Fruit fly (Drosophila melanogaster) whole organism, prepupa: ENCODE measurements around the gene scpr-C.

Experiments
- CG11294 ChIP-seq: fragments of 200-800 bp; sonication (Bioruptor generic); IDR thresholded peaks from 2 replicates; pipeline ENCODE4 v1.3.6; 2022; ENCODE audit warnings: missing biosample characterization, missing genetic modification characterization
- CG11762 ChIP-seq: fragments of 200-800 bp; sonication (Bioruptor generic); optimal IDR thresholded peaks from 3 replicates; lab custom pipeline; 2016; ENCODE audit warnings: missing biosample characterization, missing genetic modification characterization; ENCODE audit not compliant: insufficient read depth
- CG15336 ChIP-seq: fragments of 200-800 bp; sonication (Bioruptor generic); IDR thresholded peaks from 2 replicates; pipeline ENCODE4 v1.3.6; 2022; ENCODE audit warnings: missing biosample characterization, missing genetic modification characterization
- CG1621 ChIP-seq: fragments of 200-800 bp; sonication (Bioruptor generic); optimal IDR thresholded peaks from 3 replicates; lab custom pipeline; 2018; ENCODE audit warnings: missing biosample characterization, mild to moderate bottlenecking, missing genetic modification characterization
- CG16779 ChIP-seq: fragments of 200-800 bp; sonication (Bioruptor generic); optimal IDR thresholded peaks from 3 replicates; lab custom pipeline; 2017; ENCODE audit warnings: missing biosample characterization, mild to moderate bottlenecking, missing genetic modification characterization
- CG3032 ChIP-seq: fragments of 200-800 bp; optimal IDR thresholded peaks from 2 replicates; lab custom pipeline; 2019; ENCODE audit warnings: missing biosample characterization, mild to moderate bottlenecking, missing genetic modification characterization, moderate library complexity
- CG31627 ChIP-seq: fragments of 200-800 bp; sonication (Bioruptor generic); optimal IDR thresholded peaks from 3 replicates; lab custom pipeline; 2016; ENCODE audit warnings: missing biosample characterization, missing genetic modification characterization
- CG32006 ChIP-seq: fragments of 200-800 bp; sonication (Bioruptor generic); optimal IDR thresholded peaks from 3 replicates; lab custom pipeline; 2017; ENCODE audit warnings: missing biosample characterization, mild to moderate bottlenecking, missing genetic modification characterization
- CG34406 ChIP-seq: fragments of 200-800 bp; sonication (Bioruptor generic); optimal IDR thresholded peaks from 3 replicates; lab custom pipeline; 2016; ENCODE audit warnings: missing biosample characterization, missing genetic modification characterization
- CG3919 ChIP-seq: fragments of 200-800 bp; sonication (Bioruptor generic); optimal IDR thresholded peaks from 3 replicates; lab custom pipeline; 2016; ENCODE audit warnings: missing biosample characterization, missing genetic modification characterization
- CG6163 ChIP-seq: fragments of 200-800 bp; sonication (Bioruptor generic); IDR thresholded peaks from 3 replicates; pipeline ENCODE4 v1.3.6; 2022; ENCODE audit warnings: missing biosample characterization, missing genetic modification characterization
- CG6276 ChIP-seq: fragments of 200-800 bp; sonication (Bioruptor generic); optimal IDR thresholded peaks from 2 replicates; lab custom pipeline; 2017; ENCODE audit warnings: missing biosample characterization, mild to moderate bottlenecking, missing genetic modification characterization
- CG6808 ChIP-seq: fragments of 200-800 bp; sonication (Bioruptor generic); optimal IDR thresholded peaks from 3 replicates; lab custom pipeline; 2017; ENCODE audit warnings: missing biosample characterization, missing genetic modification characterization, mild to moderate bottlenecking, moderate library complexity, missing genetic modification reagents
- CG6854 ChIP-seq: fragments of 200-800 bp; sonication (Bioruptor generic); optimal IDR thresholded peaks from 2 replicates; lab custom pipeline; 2017; ENCODE audit warnings: missing biosample characterization, mild to moderate bottlenecking, missing genetic modification characterization
- CG7368 ChIP-seq: fragments of 200-800 bp; sonication (Bioruptor generic); optimal IDR thresholded peaks from 3 replicates; lab custom pipeline; 2016; ENCODE audit warnings: missing biosample characterization, missing genetic modification characterization
- CG8119 ChIP-seq: fragments of 200-800 bp; sonication (Bioruptor generic); IDR thresholded peaks from 3 replicates; pipeline ENCODE4 v1.3.6; 2022; ENCODE audit warnings: missing biosample characterization, missing genetic modification characterization
- CG8319 ChIP-seq: fragments of 200-800 bp; sonication (Bioruptor generic); optimal IDR thresholded peaks from 3 replicates; lab custom pipeline; 2016; ENCODE audit warnings: missing biosample characterization, missing genetic modification characterization
- CG8632 ChIP-seq: fragments of 200-800 bp; sonication (Bioruptor generic); optimal IDR thresholded peaks from 3 replicates; lab custom pipeline; 2016; ENCODE audit warnings: missing biosample characterization, missing genetic modification characterization
- Eip75B ChIP-seq: fragments of 200-800 bp; sonication (Bioruptor generic); optimal IDR thresholded peaks from 3 replicates; lab custom pipeline; 2016; ENCODE audit warnings: missing biosample characterization, missing genetic modification characterization
- Eip78C ChIP-seq: fragments of 200-800 bp; sonication (Bioruptor generic); peaks from one replicate; lab custom pipeline; 2016; ENCODE audit warnings: missing biosample characterization, missing genetic modification characterization
- Ets21C ChIP-seq: fragments of 200-800 bp; sonication (Bioruptor generic); optimal IDR thresholded peaks from 3 replicates; lab custom pipeline; 2016; ENCODE audit warnings: missing biosample characterization, missing genetic modification characterization
- Hr38 ChIP-seq: sonication (Bioruptor generic); optimal IDR thresholded peaks from 2 replicates; lab custom pipeline; 2016; ENCODE audit warnings: missing biosample characterization, missing genetic modification characterization
- Hr39 ChIP-seq: fragments of 200-800 bp; sonication (Bioruptor generic); optimal IDR thresholded peaks from 2 replicates; lab custom pipeline; 2016; ENCODE audit warnings: missing biosample characterization, missing genetic modification characterization
- Hr4 ChIP-seq: fragments of 200-800 bp; sonication (Bioruptor generic); optimal IDR thresholded peaks from 3 replicates; lab custom pipeline; 2016; ENCODE audit warnings: missing biosample characterization, missing genetic modification characterization
- Lpt ChIP-seq: fragments of 200-800 bp; sonication (Bioruptor generic); optimal IDR thresholded peaks from 3 replicates; lab custom pipeline; 2016; ENCODE audit warnings: missing biosample characterization, missing genetic modification characterization
- Met ChIP-seq: fragments of 200-800 bp; sonication (Bioruptor generic); optimal IDR thresholded peaks from 3 replicates; lab custom pipeline; 2016; ENCODE audit warnings: missing biosample characterization, missing genetic modification characterization
- OdsH ChIP-seq: fragments of 200-800 bp; sonication (Bioruptor generic); optimal IDR thresholded peaks from 3 replicates; lab custom pipeline; 2016; ENCODE audit warnings: missing biosample characterization, missing genetic modification characterization
- Sox102F ChIP-seq: fragments of 200-800 bp; sonication (Bioruptor generic); optimal IDR thresholded peaks from 2 replicates; lab custom pipeline; 2016; ENCODE audit warnings: missing biosample characterization, mild to moderate bottlenecking, missing genetic modification characterization
- Sox14 ChIP-seq: fragments of 200-800 bp; sonication (Bioruptor generic); optimal IDR thresholded peaks from 3 replicates; lab custom pipeline; 2016; ENCODE audit warnings: missing biosample characterization, missing genetic modification characterization
- Sox15 ChIP-seq: fragments of 200-800 bp; sonication (Bioruptor generic); optimal IDR thresholded peaks from 3 replicates; lab custom pipeline; 2016; ENCODE audit warnings: missing biosample characterization, missing genetic modification characterization
- cyc ChIP-seq: fragments of 200-800 bp; sonication (Bioruptor generic); optimal IDR thresholded peaks from 3 replicates; lab custom pipeline; 2016; ENCODE audit warnings: missing biosample characterization, missing genetic modification characterization
- dac ChIP-seq: fragments of 200-800 bp; sonication (Bioruptor generic); optimal IDR thresholded peaks from 2 replicates; lab custom pipeline; 2017; ENCODE audit warnings: missing biosample characterization, mild to moderate bottlenecking, missing genetic modification characterization
- dsx ChIP-seq: fragments of 200-800 bp; optimal IDR thresholded peaks from 3 replicates; lab custom pipeline; 2019; ENCODE audit warnings: missing biosample characterization, mild to moderate bottlenecking, missing genetic modification characterization, moderate library complexity; ENCODE audit not compliant: poor library complexity, severe bottlenecking
- eg ChIP-seq: fragments of 200-800 bp; sonication (Bioruptor generic); IDR thresholded peaks from 3 replicates; pipeline ENCODE4 v1.3.6; 2022; ENCODE audit warnings: missing biosample characterization, missing genetic modification characterization
- esn ChIP-seq: fragments of 200-800 bp; sonication (Bioruptor generic); optimal IDR thresholded peaks from 2 replicates; lab custom pipeline; 2016; ENCODE audit warnings: missing biosample characterization, mild to moderate bottlenecking, missing genetic modification characterization, moderate library complexity
- fd59A ChIP-seq: fragments of 200-800 bp; sonication (Bioruptor generic); optimal IDR thresholded peaks from 2 replicates; lab custom pipeline; 2017; ENCODE audit warnings: missing biosample characterization, mild to moderate bottlenecking, missing genetic modification characterization, missing genetic modification reagents
- fd85E ChIP-seq: fragments of 200-800 bp; sonication (Bioruptor generic); optimal IDR thresholded peaks from 3 replicates; lab custom pipeline; 2016; ENCODE audit warnings: missing biosample characterization, missing genetic modification characterization
- lz ChIP-seq: fragments of 200-800 bp; sonication (Bioruptor generic); optimal IDR thresholded peaks from 3 replicates; lab custom pipeline; 2016; ENCODE audit warnings: missing biosample characterization, missing genetic modification characterization
- net ChIP-seq: fragments of 200-800 bp; sonication (Bioruptor generic); optimal IDR thresholded peaks from 3 replicates; lab custom pipeline; 2016; ENCODE audit warnings: missing biosample characterization, missing genetic modification characterization
- pdm3 ChIP-seq: fragments of 200-800 bp; sonication (Bioruptor generic); optimal IDR thresholded peaks from 3 replicates; lab custom pipeline; 2016; ENCODE audit warnings: missing biosample characterization, missing genetic modification characterization
- salr ChIP-seq, 2 experiments: fragments of 200-800 bp; sonication (Bioruptor generic); optimal IDR thresholded peaks; 3 replicates each; lab custom pipeline; 2016 to 2018; ENCODE audit warnings: missing biosample characterization in 2 of 2, missing genetic modification characterization in 2 of 2, mild to moderate bottlenecking in 1 of 2
- spab ChIP-seq: fragments of 200-800 bp; sonication (Bioruptor generic); optimal IDR thresholded peaks from 2 replicates; lab custom pipeline; 2017; ENCODE audit warnings: missing biosample characterization, mild to moderate bottlenecking, missing genetic modification characterization, missing genetic modification reagents
- ss ChIP-seq, 2 experiments: fragments of 200-800 bp; sonication (Bioruptor generic); optimal IDR thresholded peaks; 2 replicates in 1 of 2; 3 replicates in 1 of 2; lab custom pipeline; 2017 to 2018; ENCODE audit warnings: mild to moderate bottlenecking in 2 of 2, missing biosample characterization in 2 of 2, missing genetic modification characterization in 2 of 2, moderate library complexity in 1 of 2
- svp ChIP-seq: fragments of 200-800 bp; sonication (Bioruptor generic); peaks from one replicate; lab custom pipeline; 2016; ENCODE audit warnings: missing biosample characterization, missing genetic modification characterization
- vri ChIP-seq: fragments of 200-800 bp; sonication (Bioruptor generic); optimal IDR thresholded peaks from 3 replicates; lab custom pipeline; 2016; ENCODE audit warnings: missing biosample characterization, mild to moderate bottlenecking, missing genetic modification characterization

scpr-C gene

dm6 chr3R:11260966-11261530 is 35.7 kb downstream of the scpr-C start:
- no peak for TF ChIP-seq Ets21C (GFP tag; lab: Kevin White, UChicago)

dm6 chr3R:11263579-11263978 is 38.3 kb downstream of the scpr-C start:
- TF ChIP-seq CG1621 (tag; lab: Kevin White, UChicago) (no peak), spab (GFP tag; lab: Kevin White, UChicago) (no peak), dac (no peak), Sox14 (no peak), vri (GFP tag; lab: Kevin White, UChicago) (no peak), ss (GFP tag; optimal IDR thresholded peaks at IDR 0.05; lab: Kevin White, UChicago) (no peak), CG15336 (GFP tag; lab: Robert Waterston, UW) (no peak), fd59A (GFP tag; lab: Kevin White, UChicago) (no peak), CG11762 (GFP tag; lab: Kevin White, UChicago) (no peak), CG6276 (no peak), pdm3 (GFP tag; lab: Kevin White, UChicago) (no peak), CG8119 (GFP tag; lab: Robert Waterston, UW) (no peak), CG32006 (GFP tag; lab: Kevin White, UChicago) (no peak), Hr38 (GFP tag; lab: Kevin White, UChicago) (no peak), CG7368 (GFP tag; lab: Kevin White, UChicago) (no peak), fd85E (GFP tag; lab: Kevin White, UChicago) (no peak), Sox15 (GFP tag; lab: Kevin White, UChicago) (no peak), CG6163 (GFP tag; lab: Robert Waterston, UW) (no peak), salr (GFP tag; optimal IDR thresholded peaks at IDR 0.05; lab: Kevin White, UChicago) (no peak)

DNA sequence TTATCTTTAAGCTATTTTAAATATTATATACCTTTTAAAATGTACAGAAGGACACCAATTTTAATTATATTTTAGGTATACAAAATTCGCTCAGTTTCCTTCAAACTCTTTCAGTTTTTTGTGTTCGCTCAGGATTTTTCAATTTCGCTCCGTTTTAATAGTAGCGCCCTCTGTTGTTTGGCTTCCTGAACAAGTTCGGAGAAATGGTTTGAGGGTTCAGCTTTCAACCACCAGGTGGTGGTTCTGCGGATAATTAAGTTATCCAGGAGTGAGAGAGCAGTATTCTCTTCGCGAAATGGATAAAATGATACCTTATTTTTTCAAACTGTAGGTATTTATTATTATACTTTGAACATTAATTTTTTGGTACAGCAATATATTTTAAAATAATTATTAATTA is 43.7 kb downstream of the scpr-C start:
- peak; percentile 71 for TF ChIP-seq pdm3 (GFP tag; lab: Kevin White, UChicago)
- TF ChIP-seq CG3032, result no peak
- peak; percentile 53 for TF ChIP-seq CG32006 (GFP tag; lab: Kevin White, UChicago)
- peak; percentile 21 for TF ChIP-seq Sox14
- no peak for TF ChIP-seq Ets21C (GFP tag; lab: Kevin White, UChicago)
- peak; percentile 33 for TF ChIP-seq CG31627
- TF ChIP-seq CG15336 (GFP tag; lab: Robert Waterston, UW), result no peak
- peak; percentile 8 for TF ChIP-seq dsx (GFP tag; lab: Kevin White, UChicago)
- peak; percentile 37 for TF ChIP-seq Sox102F (GFP tag; lab: Kevin White, UChicago)
- peak; percentile 39; the same call in 1 of the 3 replicates for TF ChIP-seq eg (GFP tag; lab: Robert Waterston, UW)
- peak; percentile 47 for TF ChIP-seq lz (GFP tag; lab: Kevin White, UChicago)
- TF ChIP-seq Met (GFP tag; lab: Kevin White, UChicago), result peak; percentile 63
- peak; percentile 65 for TF ChIP-seq CG6163 (GFP tag; lab: Robert Waterston, UW)
- peak; percentile 87 for TF ChIP-seq Eip78C
- peak; percentile 45 for TF ChIP-seq CG11762 (GFP tag; lab: Kevin White, UChicago)
- TF ChIP-seq CG3919 (GFP tag; lab: Kevin White, UChicago), result peak; percentile 83
- TF ChIP-seq CG6808 (GFP tag; lab: Kevin White, UChicago), result peak; percentile 38
- TF ChIP-seq CG8119 (GFP tag; lab: Robert Waterston, UW), result no peak
- TF ChIP-seq CG6854 (GFP tag; lab: Kevin White, UChicago), result no peak
- peak; percentile 50 for TF ChIP-seq svp
- no peak for TF ChIP-seq CG16779 (tag; lab: Kevin White, UChicago)
- TF ChIP-seq CG8632, result peak; percentile 13
- TF ChIP-seq OdsH, result peak; percentile 75
- no peak for TF ChIP-seq Hr38 (GFP tag; lab: Kevin White, UChicago)
- TF ChIP-seq CG34406 (GFP tag; lab: Kevin White, UChicago), result peak; percentile 24
- TF ChIP-seq Lpt (GFP tag; lab: Kevin White, UChicago), result peak; percentile 8
- peak; percentile 46 for TF ChIP-seq cyc (GFP tag; lab: Kevin White, UChicago)
- peak; percentile 74 for TF ChIP-seq dac
- TF ChIP-seq Sox15 (GFP tag; lab: Kevin White, UChicago), result no peak
- TF ChIP-seq CG1621 (tag; lab: Kevin White, UChicago), result peak; percentile 25
- TF ChIP-seq Hr39 (GFP tag; lab: Kevin White, UChicago), result peak; percentile 37
- TF ChIP-seq Hr4 (GFP tag; lab: Kevin White, UChicago), result peak; percentile 60
- TF ChIP-seq CG8319, result peak; percentile 4
- peak; percentile 47 for TF ChIP-seq Eip75B
- peak; percentile 45 for TF ChIP-seq net
- TF ChIP-seq esn (GFP tag; lab: Kevin White, UChicago), result no peak
- peak; percentile 11 for TF ChIP-seq fd85E (GFP tag; lab: Kevin White, UChicago)
- no peak for TF ChIP-seq CG11294
